Worm (Caenorhabditis elegans): ENCODE data around the gene rpb-2.

rpb-2 gene

DNA sequence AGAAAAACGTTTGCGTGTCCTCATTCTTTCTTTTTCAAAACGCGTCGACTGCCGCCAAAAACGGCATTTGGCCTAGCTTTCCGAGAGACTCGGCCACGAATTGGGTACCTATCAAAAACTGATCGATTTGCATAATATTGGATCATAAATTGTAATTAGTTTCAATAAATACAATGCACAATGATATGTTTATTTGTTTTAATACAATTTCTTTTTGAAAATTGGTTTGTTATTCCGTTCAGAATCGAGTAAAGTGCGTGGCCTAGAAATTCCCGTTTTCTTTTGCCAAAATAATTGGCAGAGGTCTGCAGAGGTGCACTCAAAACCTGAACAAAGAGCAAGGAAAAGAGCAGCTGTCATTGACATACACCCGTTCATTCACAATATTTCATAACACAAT lies 34.0 kb upstream of the rpb-2 start, which contains the start of gene F26F4.8 (continued):
- no peak for TF ChIP-seq nhr-232 (tag; optimal IDR thresholded peaks at IDR 0.05)
- no peak for TF ChIP-seq npax-4 (tag; optimal IDR thresholded peaks at IDR 0.05)
- TF ChIP-seq sdc-2 (tag; optimal IDR thresholded peaks at IDR 0.05) = peak; percentile 54
- TF ChIP-seq ceh-31 (tag; optimal IDR thresholded peaks at IDR 0.05) = peak; percentile 92
- no peak for TF ChIP-seq pros-1 (tag; optimal IDR thresholded peaks at IDR 0.05)
- no peak for TF ChIP-seq T23F11.4 (GFP tag; optimal IDR thresholded peaks at IDR 0.05)
- TF ChIP-seq hlh-15 (tag; optimal IDR thresholded peaks at IDR 0.05) = no peak
- peak; percentile 75 for TF ChIP-seq zip-5 (tag; optimal IDR thresholded peaks at IDR 0.05)
- no peak for TF ChIP-seq pha-4 (tag; optimal IDR thresholded peaks at IDR 0.05)
- peak; percentile 43 for TF ChIP-seq lim-6 (tag; optimal IDR thresholded peaks at IDR 0.05)
- no peak for TF ChIP-seq hlh-30 (tag; optimal IDR thresholded peaks at IDR 0.05; ENCODE audit: insufficient read depth)
- no peak for TF ChIP-seq ceh-19 (GFP tag; optimal IDR thresholded peaks at IDR 0.05)
- TF ChIP-seq eyg-1 (tag; optimal IDR thresholded peaks at IDR 0.05) = peak; percentile 7
- TF ChIP-seq ahr-1 (tag; optimal IDR thresholded peaks at IDR 0.05) = peak; percentile 24
- TF ChIP-seq hlh-8 (tag; optimal IDR thresholded peaks at IDR 0.05) = peak; percentile 89
- TF ChIP-seq ceh-45 (GFP tag; IDR thresholded peaks at IDR 0.05) = no peak

DNA sequence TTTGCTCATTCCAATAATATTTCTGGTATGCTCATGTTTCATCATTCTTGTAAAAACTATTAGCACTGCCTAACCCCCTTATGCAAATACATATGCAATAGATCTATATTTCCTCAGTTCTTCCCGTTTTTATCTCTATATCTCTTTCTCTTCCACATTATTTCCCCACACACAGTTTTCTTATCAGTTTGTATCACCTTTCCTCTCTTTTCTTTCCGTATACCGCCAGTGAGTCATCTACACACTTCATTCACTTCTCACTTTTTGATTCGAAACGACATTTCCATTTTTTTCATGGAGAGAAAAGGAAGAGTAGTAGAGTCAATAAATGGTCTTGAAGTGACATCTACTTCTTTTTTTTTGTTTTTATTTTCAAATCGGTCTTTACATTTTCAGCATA lies 33.0 kb upstream of the rpb-2 start:
- TF ChIP-seq elt-2 (tag; optimal IDR thresholded peaks at IDR 0.05) = peak; percentile 43
- TF ChIP-seq ceh-6 (GFP tag; optimal IDR thresholded peaks at IDR 0.05) = no peak

DNA sequence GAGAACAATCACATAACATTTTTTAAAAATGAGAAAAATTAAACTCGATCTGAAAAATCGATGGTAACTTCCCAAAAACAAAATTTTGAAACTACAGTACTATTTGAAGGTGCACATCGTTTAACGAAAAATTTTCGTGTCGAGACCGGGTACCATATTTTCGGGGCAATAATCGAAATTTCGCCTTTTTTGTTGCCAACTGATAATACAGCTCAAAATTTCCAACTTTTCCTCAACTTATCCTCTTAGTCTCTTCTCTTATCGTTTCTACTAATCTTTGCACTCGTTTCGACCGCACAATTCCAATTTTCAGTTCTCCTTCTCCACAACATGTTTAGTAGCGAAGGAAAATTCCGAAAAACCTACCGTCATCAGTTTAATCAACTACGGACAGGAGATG lies 32.5 kb upstream of the rpb-2 start, which contains the start of gene rom-1:
Gene rom-1 (plus strand): TSS at position 301 of the 400 bp plus-strand sequence.
- no peak for TF ChIP-seq mec-3 (tag; optimal IDR thresholded peaks at IDR 0.05; ENCODE audit: borderline replicate concordance)
- no peak for TF ChIP-seq F13H6.1 (tag; optimal IDR thresholded peaks at IDR 0.05)
- no peak for TF ChIP-seq ref-2 (tag; optimal IDR thresholded peaks at IDR 0.05)
- TF ChIP-seq pros-1 (tag; optimal IDR thresholded peaks at IDR 0.05) = no peak
- TF ChIP-seq ahr-1 (tag; optimal IDR thresholded peaks at IDR 0.05) = no peak
- no peak for TF ChIP-seq ceh-34 (tag; optimal IDR thresholded peaks at IDR 0.05)
- no peak for TF ChIP-seq tbx-2 (tag; optimal IDR thresholded peaks at IDR 0.05)
- TF ChIP-seq fax-1 (tag; optimal IDR thresholded peaks at IDR 0.05) = no peak
- TF ChIP-seq lin-11 (tag; optimal IDR thresholded peaks at IDR 0.05) = no peak
- TF ChIP-seq Y22D7AL.16 (tag; optimal IDR thresholded peaks at IDR 0.05) = no peak
- TF ChIP-seq zip-5 (tag; optimal IDR thresholded peaks at IDR 0.05) = no peak
- TF ChIP-seq ets-4 (tag; optimal IDR thresholded peaks at IDR 0.05) = no peak
- TF ChIP-seq K02D7.2 (tag; optimal IDR thresholded peaks at IDR 0.05) = no peak
- no peak for TF ChIP-seq hlh-8 (tag; optimal IDR thresholded peaks at IDR 0.05)
- TF ChIP-seq ceh-31 (tag; optimal IDR thresholded peaks at IDR 0.05) = no peak

DNA sequence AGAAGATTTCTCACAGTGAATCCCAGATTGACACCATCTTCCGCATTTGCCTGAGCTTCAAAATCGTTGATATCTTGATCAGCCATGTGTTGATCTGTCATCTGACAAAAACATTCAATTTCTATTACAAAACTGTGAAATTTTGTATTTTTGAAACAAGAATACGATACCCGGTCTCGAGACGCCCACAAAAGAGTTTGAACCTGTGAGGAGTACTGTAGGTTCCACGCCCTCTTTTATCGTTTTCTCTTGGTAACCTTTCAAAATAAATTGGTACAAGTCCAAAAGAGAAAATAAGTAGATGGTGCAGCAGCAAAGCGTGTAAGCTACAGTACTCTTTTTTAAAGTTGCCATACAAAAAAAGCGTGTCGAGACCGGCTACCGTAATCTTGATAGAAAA lies 29.4 kb upstream of the rpb-2 start, which contains the start of gene F26F4.12:
Gene F26F4.12 (minus strand): TSS at position 101 of the 400 bp plus-strand sequence.
- TF ChIP-seq tbx-7 (tag; optimal IDR thresholded peaks at IDR 0.05) (no peak), elt-2 (tag; optimal IDR thresholded peaks at IDR 0.05) (no peak), madf-2 (tag; optimal IDR thresholded peaks at IDR 0.05) (no peak), sox-4 (tag; optimal IDR thresholded peaks at IDR 0.05) (no peak), ref-2 (tag; optimal IDR thresholded peaks at IDR 0.05) (no peak), hlh-13 (GFP tag; optimal IDR thresholded peaks at IDR 0.05) (no peak)

DNA sequence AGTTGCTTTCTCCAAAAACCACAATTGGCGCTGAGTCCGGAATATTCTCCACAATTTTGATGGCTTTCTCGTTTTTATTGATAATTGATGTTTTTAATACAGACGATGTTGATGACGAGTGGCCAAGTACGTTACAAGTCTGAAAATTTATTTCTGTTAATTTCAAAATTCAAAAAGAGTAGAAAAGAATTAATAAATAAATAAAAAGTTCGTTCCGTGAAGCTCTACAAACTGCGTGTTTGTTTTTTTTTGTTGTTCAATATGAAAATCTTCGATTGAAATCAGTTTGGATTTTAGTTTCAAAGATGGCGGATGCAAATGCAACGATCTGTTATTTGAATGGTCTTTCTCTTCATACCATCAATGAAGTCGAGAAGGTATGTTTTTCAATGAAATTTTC lies 28.4 kb upstream of the rpb-2 start, which contains the start of gene F26F4.2:
Gene F26F4.2 (plus strand): TSS at position 301 of the 400 bp plus-strand sequence.
- TF ChIP-seq hlh-30 (tag; optimal IDR thresholded peaks at IDR 0.05; ENCODE audit: insufficient read depth) (no peak), rnt-1 (tag; optimal IDR thresholded peaks at IDR 0.05) (no peak), ceh-48 (tag; optimal IDR thresholded peaks at IDR 0.05) (no peak), hlh-13 (GFP tag; optimal IDR thresholded peaks at IDR 0.05) (no peak)
